Fruit fly (Drosophila melanogaster): Measurements from ENCODE around the gene CG15375.
A peak's percentile ranks its signal among the peaks of the same experiment; 100 is the strongest.

The CG15375 gene

dm6 chrX:4116834-4117736 is 16.0 kb downstream of the CG15375 start, which contains the start of the genes tyf and Tip60:
Gene tyf (plus strand): TSS chrX:4117020.
Gene Tip60 (minus strand): TSS chrX:4117487.
- TF ChIP-seq CG3032 (tag; optimal IDR thresholded peaks at IDR 0.05) (no peak), vri (GFP tag; optimal IDR thresholded peaks at IDR 0.05) (no peak), fd59A (GFP tag; optimal IDR thresholded peaks at IDR 0.05) (no peak), Eip75B (GFP tag; optimal IDR thresholded peaks at IDR 0.05) (no peak), dac (GFP tag; optimal IDR thresholded peaks at IDR 0.05) (no peak), CG31627 (GFP tag; optimal IDR thresholded peaks at IDR 0.05) (no peak), dsx (GFP tag; optimal IDR thresholded peaks at IDR 0.05; ENCODE audit: poor library complexity, severe bottlenecking) (no peak), Ets96B (tag; optimal IDR thresholded peaks at IDR 0.05) (no peak), Hr38 (GFP tag; optimal IDR thresholded peaks at IDR 0.05) (no peak), fkh (GFP tag; optimal IDR thresholded peaks at IDR 0.05) (peak; percentile 46), CG6163 (GFP tag; IDR thresholded peaks at IDR 0.05) (peak; percentile 53), Smox (GFP tag; optimal IDR thresholded peaks at IDR 0.05) (no peak), Hr4 (GFP tag; optimal IDR thresholded peaks at IDR 0.05) (no peak), lz (GFP tag; optimal IDR thresholded peaks at IDR 0.05) (no peak), CG11902 (GFP tag; optimal IDR thresholded peaks at IDR 0.05) (no peak), Sox15 (GFP tag; optimal IDR thresholded peaks at IDR 0.05) (no peak), CG8119 (GFP tag; IDR thresholded peaks at IDR 0.05) (no peak), cyc (GFP tag; optimal IDR thresholded peaks at IDR 0.05) (peak; percentile 44), net (GFP tag; optimal IDR thresholded peaks at IDR 0.05) (no peak), OdsH (GFP tag; optimal IDR thresholded peaks at IDR 0.05) (no peak), CG1621 (tag; optimal IDR thresholded peaks at IDR 0.05) (no peak), Hr39 (GFP tag; optimal IDR thresholded peaks at IDR 0.05) (peak; percentile 21), Lpt (GFP tag; optimal IDR thresholded peaks at IDR 0.05) (no peak), CG7368 (GFP tag; optimal IDR thresholded peaks at IDR 0.05) (no peak), topi (GFP tag; optimal IDR thresholded peaks at IDR 0.05) (no peak), svp (GFP tag) (peak; percentile 78), CG32006 (GFP tag; optimal IDR thresholded peaks at IDR 0.05) (no peak), CG10631 (GFP tag; optimal IDR thresholded peaks at IDR 0.05) (no peak), CG34406 (GFP tag; optimal IDR thresholded peaks at IDR 0.05) (no peak), ss (GFP tag; optimal IDR thresholded peaks at IDR 0.05) (no peak), Sox102F (GFP tag; optimal IDR thresholded peaks at IDR 0.05) (no peak), Ets21C (GFP tag; optimal IDR thresholded peaks at IDR 0.05) (no peak), eg (GFP tag; IDR thresholded peaks at IDR 0.05) (peak; percentile 61; the same call in 2 of the 3 replicates), CG10669 (GFP tag; optimal IDR thresholded peaks at IDR 0.05) (no peak), CG6276 (GFP tag; optimal IDR thresholded peaks at IDR 0.05) (no peak), fd85E (GFP tag; optimal IDR thresholded peaks at IDR 0.05) (no peak), Sox14 (GFP tag; optimal IDR thresholded peaks at IDR 0.05) (no peak), achi (GFP tag; optimal IDR thresholded peaks at IDR 0.05) (peak; percentile 85), CG8319 (GFP tag; optimal IDR thresholded peaks at IDR 0.05) (no peak), CG6808 (GFP tag; optimal IDR thresholded peaks at IDR 0.05) (no peak), Eip78C (GFP tag) (peak; percentile 66), CG16779 (tag; optimal IDR thresholded peaks at IDR 0.05) (no peak), salr (GFP tag; optimal IDR thresholded peaks at IDR 0.05) (no peak), Met (GFP tag; optimal IDR thresholded peaks at IDR 0.05) (no peak), CG9139 (GFP tag; optimal IDR thresholded peaks at IDR 0.05) (no peak), spab (GFP tag; optimal IDR thresholded peaks at IDR 0.05) (no peak), CG4318 (GFP tag; optimal IDR thresholded peaks at IDR 0.05) (no peak), Gug (GFP tag; IDR thresholded peaks at IDR 0.05) (no peak), pdm3 (GFP tag; optimal IDR thresholded peaks at IDR 0.05) (no peak), CG3919 (GFP tag; optimal IDR thresholded peaks at IDR 0.05) (no peak), CG6792 (GFP tag; optimal IDR thresholded peaks at IDR 0.05) (no peak)

Measured in whole organism, prepupa.